Fruit fly (Drosophila melanogaster) whole organism, embryonic: ENCODE measurements around the gene SCCRO4.
A peak's percentile ranks its signal among the peaks of the same experiment; 100 is the strongest.

Experiments used
- Atf6 ChIP-seq: fragments of 200-800 bp; sonication (Bioruptor generic); IDR thresholded peaks from 2 replicates; pipeline ENCODE4 v1.3.6; 2022; ENCODE audit warnings: missing biosample characterization, missing genetic modification characterization
- Bteb2 ChIP-seq: fragments of 200-800 bp; sonication (Bioruptor generic); optimal IDR thresholded peaks from 2 replicates; lab custom pipeline; 2016; ENCODE audit warnings: missing biosample characterization, missing genetic modification characterization
- CG12155 ChIP-seq: fragments of 200-800 bp; sonication (Bioruptor generic); optimal IDR thresholded peaks from 3 replicates; lab custom pipeline; 2016; ENCODE audit warnings: missing biosample characterization, missing genetic modification characterization
- CG12236 ChIP-seq: fragments of 200-800 bp; sonication (Bioruptor generic); optimal IDR thresholded peaks from 2 replicates; lab custom pipeline; 2016; ENCODE audit warnings: missing biosample characterization, missing genetic modification characterization
- CG13424 ChIP-seq: fragments of 200-800 bp; sonication (Bioruptor generic); optimal IDR thresholded peaks from 2 replicates; lab custom pipeline; 2019; ENCODE audit warnings: missing biosample characterization, mild to moderate bottlenecking, missing genetic modification characterization, moderate library complexity
- CG13775 ChIP-seq: fragments of 200-800 bp; sonication (Bioruptor generic); optimal IDR thresholded peaks from 3 replicates; lab custom pipeline; 2017; ENCODE audit warnings: missing biosample characterization, mild to moderate bottlenecking, missing genetic modification characterization
- CG15696 ChIP-seq: fragments of 200-800 bp; sonication (Bioruptor generic); optimal IDR thresholded peaks from 2 replicates; lab custom pipeline; 2019; ENCODE audit warnings: missing biosample characterization, mild to moderate bottlenecking, missing genetic modification characterization, moderate library complexity
- CG1647 ChIP-seq: fragments of 200-800 bp; sonication (Bioruptor generic); optimal IDR thresholded peaks from 3 replicates; lab custom pipeline; 2016; ENCODE audit warnings: missing biosample characterization, missing genetic modification characterization
- CG16813 ChIP-seq: fragments of 200-800 bp; sonication (Bioruptor generic); IDR thresholded peaks from 3 replicates; pipeline ENCODE4 v1.3.6; 2022; ENCODE audit warnings: missing biosample characterization, missing genetic modification characterization; ENCODE audit not compliant: partially characterized antibody
- CG17385 ChIP-seq: fragments of 200-800 bp; sonication (Bioruptor generic); optimal IDR thresholded peaks from 3 replicates; lab custom pipeline; 2018; ENCODE audit warnings: missing biosample characterization, mild to moderate bottlenecking, missing genetic modification characterization
- CG17829 ChIP-seq: fragments of 200-800 bp; optimal IDR thresholded peaks from 2 replicates; lab custom pipeline; 2019; ENCODE audit warnings: missing biosample characterization, mild to moderate bottlenecking, missing genetic modification characterization, moderate library complexity
- CG18262 ChIP-seq: fragments of 200-800 bp; optimal IDR thresholded peaks from 3 replicates; lab custom pipeline; 2019; ENCODE audit warnings: missing biosample characterization, mild to moderate bottlenecking, missing genetic modification characterization, moderate library complexity
- CG30020 ChIP-seq: fragments of 200-800 bp; optimal IDR thresholded peaks from 2 replicates; lab custom pipeline; 2019; ENCODE audit warnings: missing biosample characterization, mild to moderate bottlenecking, missing genetic modification characterization, moderate library complexity
- CG32532 ChIP-seq: fragments of 200-800 bp; sonication (Bioruptor generic); IDR thresholded peaks from 2 replicates; pipeline ENCODE4 v1.3.6; 2022; ENCODE audit warnings: missing biosample characterization, missing genetic modification characterization
- CG3407 ChIP-seq: fragments of 200-800 bp; sonication (Bioruptor generic); optimal IDR thresholded peaks from 2 replicates; lab custom pipeline; 2018; ENCODE audit warnings: missing biosample characterization, mild to moderate bottlenecking, missing genetic modification characterization
- CG3995 ChIP-seq: fragments of 200-800 bp; sonication (Bioruptor generic); optimal IDR thresholded peaks from 3 replicates; lab custom pipeline; 2016; ENCODE audit warnings: missing biosample characterization, missing genetic modification characterization
- CG42726 ChIP-seq: fragments of 200-800 bp; sonication (Bioruptor generic); IDR thresholded peaks from 2 replicates; pipeline ENCODE4 v1.3.6; 2022; ENCODE audit warnings: missing biosample characterization, missing genetic modification characterization; ENCODE audit not compliant: partially characterized antibody
- CG4360 ChIP-seq: fragments of 200-800 bp; sonication (Bioruptor generic); IDR thresholded peaks from 2 replicates; pipeline ENCODE4 v1.3.6; 2022; ENCODE audit warnings: missing biosample characterization, missing genetic modification characterization
- CG4424 ChIP-seq: fragments of 200-800 bp; sonication (Bioruptor generic); optimal IDR thresholded peaks from 3 replicates; lab custom pipeline; 2016; ENCODE audit warnings: missing biosample characterization, missing genetic modification characterization
- CG6791 ChIP-seq: fragments of 200-800 bp; sonication (Bioruptor generic); IDR thresholded peaks from 3 replicates; pipeline ENCODE4 v1.3.6; 2022; ENCODE audit warnings: missing biosample characterization, missing genetic modification characterization; ENCODE audit not compliant: partially characterized antibody
- CG9797 ChIP-seq: fragments of 200-800 bp; sonication (Bioruptor generic); optimal IDR thresholded peaks from 3 replicates; lab custom pipeline; 2018; ENCODE audit warnings: missing biosample characterization, mild to moderate bottlenecking, missing genetic modification characterization
- CHES-1-like ChIP-seq: fragments of 200-800 bp; sonication (Bioruptor generic); optimal IDR thresholded peaks from 2 replicates; lab custom pipeline; 2016; ENCODE audit warnings: missing biosample characterization, missing genetic modification characterization
- Ets65A ChIP-seq: fragments of 200-800 bp; sonication (Bioruptor generic); peaks from one replicate; lab custom pipeline; 2016; ENCODE audit warnings: missing biosample characterization, missing genetic modification characterization
- Fer1 ChIP-seq: fragments of 200-800 bp; sonication (Bioruptor generic); optimal IDR thresholded peaks from 2 replicates; lab custom pipeline; 2017; ENCODE audit warnings: missing biosample characterization, mild to moderate bottlenecking, missing genetic modification characterization
- HmgD ChIP-seq: fragments of 200-800 bp; sonication (Bioruptor generic); optimal IDR thresholded peaks from 3 replicates; lab custom pipeline; 2016; ENCODE audit warnings: missing biosample characterization, missing genetic modification characterization
- Hr78 ChIP-seq, 2 experiments: fragments of 200-800 bp in 1 of 2; fragments of >200 bp in 1 of 2; sonication (Bioruptor generic) in 1 of 2; optimal IDR thresholded peaks; 2 replicates each; lab custom pipeline; 2017 to 2019; ENCODE audit warnings: missing biosample characterization in 2 of 2, missing genetic modification characterization in 2 of 2, mild to moderate bottlenecking in 1 of 2, moderate library complexity in 1 of 2
- Med ChIP-seq: fragments of 200-800 bp; sonication (Bioruptor generic); peaks from one replicate; lab custom pipeline; 2016; ENCODE audit warnings: missing biosample characterization, missing genetic modification characterization, mild to moderate bottlenecking, inconsistent platforms, moderate library complexity
- Nf-YC ChIP-seq: fragments of 200-800 bp; optimal IDR thresholded peaks from 3 replicates; lab custom pipeline; 2019; ENCODE audit warnings: missing biosample characterization, mild to moderate bottlenecking, missing genetic modification characterization, moderate library complexity
- Opbp ChIP-seq: fragments of 200-800 bp; sonication (Bioruptor generic); IDR thresholded peaks from 3 replicates; pipeline ENCODE4 v1.3.6; 2022; ENCODE audit warnings: missing biosample characterization, missing genetic modification characterization; ENCODE audit not compliant: partially characterized antibody
- amos ChIP-seq: fragments of 200-800 bp; sonication (Bioruptor generic); IDR thresholded peaks from 2 replicates; pipeline ENCODE4 v1.3.6; 2022; ENCODE audit warnings: missing biosample characterization, missing genetic modification characterization; ENCODE audit not compliant: partially characterized antibody
- aop ChIP-seq: fragments of 200-800 bp; sonication (Bioruptor generic); IDR thresholded peaks from 2 replicates; pipeline ENCODE4 v1.3.6; 2022; ENCODE audit warnings: missing biosample characterization, missing genetic modification characterization
- caup ChIP-seq: fragments of 200-800 bp; sonication (Bioruptor generic); optimal IDR thresholded peaks from 3 replicates; lab custom pipeline; 2017; ENCODE audit warnings: missing biosample characterization, mild to moderate bottlenecking, missing genetic modification characterization, moderate library complexity; ENCODE audit not compliant: severe bottlenecking
- chif ChIP-seq, 2 experiments: fragments of 200-800 bp; sonication (Bioruptor generic); optimal IDR thresholded peaks; 3 replicates each; lab custom pipeline; 2016; ENCODE audit warnings: missing biosample characterization in 2 of 2, missing genetic modification characterization in 2 of 2
- crp ChIP-seq, 2 experiments: fragments of 200-800 bp; sonication (Bioruptor generic); optimal IDR thresholded peaks; 2 replicates in 1 of 2; 3 replicates in 1 of 2; lab custom pipeline; 2017; ENCODE audit warnings: missing biosample characterization in 2 of 2, missing genetic modification characterization in 2 of 2, mild to moderate bottlenecking in 1 of 2, moderate library complexity in 1 of 2
- danr ChIP-seq: fragments of 200-800 bp; sonication (Bioruptor generic); IDR thresholded peaks from 2 replicates; pipeline ENCODE4 v1.3.6; 2022; ENCODE audit warnings: missing biosample characterization, missing genetic modification characterization
- dpn ChIP-seq, 2 experiments: fragments of 200-800 bp; sonication (Bioruptor generic); optimal IDR thresholded peaks; 3 replicates each; lab custom pipeline; 2016; ENCODE audit warnings: missing biosample characterization in 2 of 2, missing genetic modification characterization in 2 of 2
- fru ChIP-seq: fragments of >200 bp; optimal IDR thresholded peaks from 2 replicates; lab custom pipeline; 2017
- hbn ChIP-seq: fragments of 200-800 bp; sonication (Bioruptor generic); IDR thresholded peaks from 2 replicates; pipeline ENCODE4 v1.3.6; 2022; ENCODE audit warnings: missing biosample characterization, missing genetic modification characterization; ENCODE audit not compliant: partially characterized antibody
- her ChIP-seq: fragments of 200-800 bp; sonication (Bioruptor generic); optimal IDR thresholded peaks from 2 replicates; lab custom pipeline; 2016; ENCODE audit warnings: missing biosample characterization, missing genetic modification characterization
- insv ChIP-seq, 2 experiments: fragments of 200-800 bp; sonication (Bioruptor generic); optimal IDR thresholded peaks; 3 replicates each; lab custom pipeline; 2016 to 2018; ENCODE audit warnings: missing biosample characterization in 2 of 2, missing genetic modification characterization in 2 of 2
- ken ChIP-seq: fragments of 200-800 bp; sonication (Bioruptor generic); IDR thresholded peaks from 3 replicates; pipeline ENCODE4 v1.3.6; 2022; ENCODE audit warnings: missing biosample characterization, missing genetic modification characterization
- kni ChIP-seq: fragments of 200-800 bp; sonication (Bioruptor generic); optimal IDR thresholded peaks from 3 replicates; lab custom pipeline; 2017; ENCODE audit warnings: mild to moderate bottlenecking, missing biosample characterization, missing genetic modification reagents, missing genetic modification characterization
- onecut ChIP-seq: fragments of 200-800 bp; sonication (Bioruptor generic); IDR thresholded peaks from 2 replicates; pipeline ENCODE4 v1.3.6; 2022; ENCODE audit warnings: missing biosample characterization, missing genetic modification characterization
- pho ChIP-seq: fragments of 200-800 bp; sonication (Bioruptor generic); optimal IDR thresholded peaks from 2 replicates; lab custom pipeline; 2016; ENCODE audit warnings: missing biosample characterization, missing genetic modification characterization
- tap ChIP-seq: fragments of 200-800 bp; optimal IDR thresholded peaks from 3 replicates; lab custom pipeline; 2019; ENCODE audit warnings: missing biosample characterization, mild to moderate bottlenecking, missing genetic modification characterization, moderate library complexity
- twi ChIP-seq: fragments of 200-800 bp; optimal IDR thresholded peaks from 2 replicates; lab custom pipeline; 2019; ENCODE audit warnings: missing biosample characterization, mild to moderate bottlenecking, missing genetic modification characterization, moderate library complexity
- unc-4 ChIP-seq: fragments of 200-800 bp; sonication (Bioruptor generic); IDR thresholded peaks from 2 replicates; pipeline ENCODE4 v1.3.6; 2022; ENCODE audit warnings: missing biosample characterization, missing genetic modification characterization; ENCODE audit not compliant: partially characterized antibody
- wek ChIP-seq: fragments of 200-800 bp; sonication (Bioruptor generic); optimal IDR thresholded peaks from 3 replicates; lab custom pipeline; 2018; ENCODE audit warnings: missing biosample characterization, mild to moderate bottlenecking, missing genetic modification characterization, moderate library complexity
- zfh1 ChIP-seq: fragments of 200-800 bp; sonication (Bioruptor generic); IDR thresholded peaks from 3 replicates; pipeline ENCODE4 v1.3.6; 2022; ENCODE audit warnings: missing biosample characterization, missing genetic modification characterization

The SCCRO4 gene

dm6 chr3L:20313469-20313868, 14.3 kb downstream of the SCCRO4 start, which contains the start of gene alphaSnap (continued):
- TF ChIP-seq CG12236 (peak; percentile 9), CG30020 (peak; percentile 41), Fer1 (peak; percentile 15), Atf6 (GFP tag; lab: Robert Waterston, UW) (peak; percentile 11; the same call in 1 of the 2 replicates), CG17385 (GFP tag; lab: Kevin White, UChicago) (peak; percentile 38), CG12155 (GFP tag; lab: Kevin White, UChicago) (peak; percentile 39), CG4360 (GFP tag; lab: Robert Waterston, UW) (peak; percentile 6; the same call in 1 of the 2 replicates), CG6791 (GFP tag; lab: Robert Waterston, UW) (0 out of 3 replicates have a peak, but pooled peaks have one; percentile 35), insv (GFP tag; optimal IDR thresholded peaks at IDR 0.05; lab: Kevin White, UChicago) (peak in 1 of 2 experiments; percentile 49), hbn (peak; percentile 46; the same call in 1 of the 2 replicates), fru (lab: Kevin White, UChicago) (no peak), her (GFP tag; lab: Kevin White, UChicago) (peak; percentile 20), Hr78 (GFP tag; optimal IDR thresholded peaks at IDR 0.05; lab: Kevin White, UChicago) (no peak), CG17829 (tag; lab: Kevin White, UChicago) (peak; percentile 54), dpn (GFP tag; optimal IDR thresholded peaks at IDR 0.05; lab: Kevin White, UChicago) (peak; percentile 39 to 49), CG9797 (peak; percentile 96), CG13775 (peak; percentile 30), Opbp (GFP tag; lab: Robert Waterston, UW) (peak; percentile 56; the same call in 1 of the 3 replicates), CG1647 (GFP tag; lab: Kevin White, UChicago) (peak; percentile 14), twi (tag; lab: Kevin White, UChicago) (peak; percentile 19), pho (GFP tag; lab: Kevin White, UChicago) (peak; percentile 51), kni (GFP tag; lab: Kevin White, UChicago) (no peak), CG42726 (GFP tag; lab: Robert Waterston, UW) (peak; percentile 36; the same call in 1 of the 2 replicates), danr (no peak), CG15696 (tag; lab: Kevin White, UChicago) (no peak), caup (GFP tag; lab: Kevin White, UChicago) (peak; percentile 50), CG32532 (GFP tag; lab: Robert Waterston, UW) (peak; percentile 15; the same call in 1 of the 2 replicates), unc-4 (GFP tag; lab: Robert Waterston, UW) (0 out of 2 replicates have a peak, but pooled peaks have one; percentile 40), CG16813 (GFP tag; lab: Robert Waterston, UW) (peak; percentile 36; the same call in 1 of the 3 replicates), Ets65A (peak; percentile 92), CG3407 (GFP tag; lab: Kevin White, UChicago) (peak; percentile 38), Bteb2 (peak; percentile 33), CHES-1-like (peak; percentile 18), HmgD (GFP tag; lab: Kevin White, UChicago) (peak; percentile 42), onecut (GFP tag; lab: Robert Waterston, UW) (peak; percentile 99), CG13424 (tag; lab: Kevin White, UChicago) (peak; percentile 11), Med (peak; percentile 90), tap (tag; lab: Kevin White, UChicago) (no peak), chif (GFP tag; optimal IDR thresholded peaks at IDR 0.05; lab: Kevin White, UChicago) (peak in 1 of 2 experiments; percentile 20), aop (no peak), CG18262 (tag; lab: Kevin White, UChicago) (peak; percentile 7), ken (GFP tag; lab: Robert Waterston, UW) (0 out of 3 replicates have a peak, but pooled peaks have one; percentile 37), amos (GFP tag; lab: Robert Waterston, UW) (peak; percentile 44), Nf-YC (tag; lab: Kevin White, UChicago) (peak; percentile 16), wek (GFP tag; lab: Kevin White, UChicago) (peak; percentile 2), CG3995 (GFP tag; lab: Kevin White, UChicago) (peak; percentile 32), CG4424 (GFP tag; lab: Kevin White, UChicago) (peak; percentile 6), crp (GFP tag; optimal IDR thresholded peaks at IDR 0.05; lab: Kevin White, UChicago) (peak in 1 of 2 experiments; percentile 47), zfh1 (GFP tag; lab: Robert Waterston, UW) (0 out of 3 replicates have a peak, but pooled peaks have one; percentile 9)
